Worm (Caenorhabditis elegans) whole organism, late embryonic: ENCODE measurements around the gene cisd-1.

Experiments
- C38D4.7 ChIP-seq: fragments of 200-800 bp; sonication (Bioruptor generic); optimal IDR thresholded peaks from 2 replicates; lab custom pipeline; 2018; ENCODE audit warnings: mild to moderate bottlenecking, missing genetic modification characterization, moderate library complexity, missing compliant biosample characterization
- odd-2 ChIP-seq: sonication (generic microtip); optimal IDR thresholded peaks from 2 replicates; lab custom pipeline; 2017; ENCODE audit warnings: antibody characterized with exemption, mild to moderate bottlenecking, missing genetic modification characterization, missing compliant biosample characterization
- pha-4 ChIP-seq: fragments of 150-350 bp; optimal IDR thresholded peaks from 2 replicates; lab custom pipeline; 2018; ENCODE audit warnings: missing biosample characterization, missing genetic modification reagents, missing genetic modification characterization
- sdc-2 ChIP-seq: sonication (generic microtip); optimal IDR thresholded peaks from 2 replicates; lab custom pipeline; 2016; ENCODE audit warnings: missing genotype, missing genetic modification characterization, missing compliant biosample characterization
- unc-55 ChIP-seq: sonication (generic microtip); optimal IDR thresholded peaks from 2 replicates; lab custom pipeline; 2017; ENCODE audit warnings: missing biosample characterization, missing genetic modification reagents, missing genetic modification characterization

ce11 chrII:11455715-11456114 is 13.7 kb downstream of the cisd-1 start:
- TF ChIP-seq sdc-2: no peak
- no peak for TF ChIP-seq unc-55 (GFP tag; lab: Kevin White, UChicago)
- TF ChIP-seq odd-2 (tag; lab: Kevin White, UChicago): no peak
- no peak for TF ChIP-seq pha-4 (tag; lab: Kevin White, UChicago)
- no peak for TF ChIP-seq C38D4.7 (GFP tag; lab: Kevin White, UChicago)
